Fruit fly (Drosophila melanogaster): ENCODE measurements around the gene slp2.
A peak's percentile ranks its signal among the peaks of the same experiment; 100 is the strongest.

slp2 gene

DNA sequence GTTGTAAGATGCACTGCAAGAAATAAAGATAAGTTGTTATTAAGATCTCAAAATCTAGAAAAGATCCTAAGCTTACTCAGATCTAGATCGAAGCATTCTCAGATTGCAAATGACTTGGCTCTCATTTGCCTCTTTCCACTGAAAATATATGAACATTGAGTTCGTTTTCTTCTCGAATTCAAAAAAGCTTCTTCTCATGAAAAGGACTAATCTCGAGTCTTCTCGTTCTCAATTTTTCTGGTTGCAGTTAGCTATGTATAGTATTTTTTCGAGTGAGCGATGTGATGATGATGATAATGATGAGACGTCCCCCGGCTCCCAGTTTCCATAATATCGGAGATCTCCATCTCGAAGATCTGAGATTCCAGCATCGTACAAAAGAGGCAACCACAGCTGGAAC is 19.7 kb downstream of the slp2 start (continued):
- TF ChIP-seq dmrt11E (tag; optimal IDR thresholded peaks at IDR 0.05) (peak; percentile 76), caup (GFP tag; optimal IDR thresholded peaks at IDR 0.05; ENCODE audit: severe bottlenecking) (no peak), CG3995 (GFP tag; optimal IDR thresholded peaks at IDR 0.05) (no peak), CG8290 (GFP tag; optimal IDR thresholded peaks at IDR 0.05) (no peak), CG8290 (tag; optimal IDR thresholded peaks at IDR 0.05) (no peak), dan (GFP tag; IDR thresholded peaks at IDR 0.05) (no peak), NC2β (GFP tag; optimal IDR thresholded peaks at IDR 0.05) (peak; percentile 7), Dad (GFP tag; optimal IDR thresholded peaks at IDR 0.05) (no peak), Dp (GFP tag; optimal IDR thresholded peaks at IDR 0.05) (no peak), danr (GFP tag; IDR thresholded peaks at IDR 0.05) (no peak), CG12155 (GFP tag; optimal IDR thresholded peaks at IDR 0.05) (no peak), ATbp (GFP tag; optimal IDR thresholded peaks at IDR 0.05) (peak; percentile 21), B-H1 (GFP tag; IDR thresholded peaks at IDR 0.05) (no peak), gt (GFP tag; IDR thresholded peaks at IDR 0.05) (no peak), CG12236 (GFP tag; optimal IDR thresholded peaks at IDR 0.05) (no peak), CG1024 (GFP tag; IDR thresholded peaks at IDR 0.05) (no peak), corto (GFP tag; optimal IDR thresholded peaks at IDR 0.05) (no peak), CG3726 (GFP tag; IDR thresholded peaks at IDR 0.05) (no peak), unc-4 (GFP tag; IDR thresholded peaks at IDR 0.05; ENCODE audit: partially characterized antibody) (no peak), CG9797 (GFP tag; optimal IDR thresholded peaks at IDR 0.05) (no peak), CG13775 (GFP tag; optimal IDR thresholded peaks at IDR 0.05) (no peak), CG15479 (GFP tag; optimal IDR thresholded peaks at IDR 0.05) (no peak), Nf-YC (tag; optimal IDR thresholded peaks at IDR 0.05) (no peak), Doc3 (GFP tag; IDR thresholded peaks at IDR 0.05; ENCODE audit: partially characterized antibody) (no peak), lola (GFP tag; optimal IDR thresholded peaks at IDR 0.05) (peak in 1 of 3 experiments; percentile 76), trem (tag; optimal IDR thresholded peaks at IDR 0.05) (peak; percentile 17), Bgb (GFP tag; IDR thresholded peaks at IDR 0.05; ENCODE audit: partially characterized antibody) (no peak), sc (optimal IDR thresholded peaks at IDR 0.05) (no peak), sc (GFP tag; optimal IDR thresholded peaks at IDR 0.05) (peak; percentile 47), HmgZ (tag; optimal IDR thresholded peaks at IDR 0.05) (no peak), CG2129 (GFP tag; IDR thresholded peaks at IDR 0.05; ENCODE audit: partially characterized antibody) (no peak), crc (GFP tag; optimal IDR thresholded peaks at IDR 0.05) (no peak), CG11504 (tag; optimal IDR thresholded peaks at IDR 0.05) (peak; percentile 63), ci (GFP tag; IDR thresholded peaks at IDR 0.05) (no peak), CG11085 (GFP tag; IDR thresholded peaks at IDR 0.05) (no peak), CG17361 (GFP tag; IDR thresholded peaks at IDR 0.05) (peak; percentile 72), CG10959 (GFP tag; IDR thresholded peaks at IDR 0.05) (no peak), lilli (GFP tag; optimal IDR thresholded peaks at IDR 0.05) (peak; percentile 1), wor (GFP tag; IDR thresholded peaks at IDR 0.05) (no peak), klu (GFP tag; IDR thresholded peaks at IDR 0.05) (no peak), psq (GFP tag; optimal IDR thresholded peaks at IDR 0.05) (no peak), da (GFP tag; optimal IDR thresholded peaks at IDR 0.05) (no peak), ken (GFP tag; IDR thresholded peaks at IDR 0.05) (0 out of 3 replicates have a peak, but pooled peaks have one; percentile 45), tup (GFP tag; optimal IDR thresholded peaks at IDR 0.05) (no peak), mam (GFP tag; optimal IDR thresholded peaks at IDR 0.05) (no peak), CG4424 (GFP tag; optimal IDR thresholded peaks at IDR 0.05) (peak; percentile 55), ttk (GFP tag; IDR thresholded peaks at IDR 0.05) (no peak), Oli (tag; optimal IDR thresholded peaks at IDR 0.05) (peak; percentile 53), Elba2 (GFP tag; optimal IDR thresholded peaks at IDR 0.05) (no peak), CG10209 (GFP tag; optimal IDR thresholded peaks at IDR 0.05) (peak; percentile 32), CG14965 (GFP tag; optimal IDR thresholded peaks at IDR 0.05; ENCODE audit: borderline replicate concordance) (no peak), CG31224 (GFP tag; IDR thresholded peaks at IDR 0.05) (no peak)
